Fruit fly (Drosophila melanogaster) whole organism: ENCODE results near the gene pyd.

Experiments
- CG8478 ChIP-seq: fragments of >200 bp; optimal IDR thresholded peaks from 2 replicates; lab custom pipeline; 2018; ENCODE audit warnings: inconsistent platforms
- Dll ChIP-seq: fragments of >200 bp; optimal IDR thresholded peaks from 2 replicates; lab custom pipeline; 2017
- EcR ChIP-seq, 2 experiments: fragments of >200 bp; optimal IDR thresholded peaks; 2 replicates each; lab custom pipeline; 2017; ENCODE audit warnings: missing biosample characterization in 2 of 2, missing genetic modification characterization in 2 of 2, missing genetic modification reagents in 2 of 2
- psq ChIP-seq: fragments of >200 bp; optimal IDR thresholded peaks from 2 replicates; lab custom pipeline; 2017
- usp ChIP-seq: fragments of >200 bp; optimal IDR thresholded peaks from 2 replicates; lab custom pipeline; 2017; ENCODE audit warnings: missing biosample characterization, missing genetic modification characterization, mixed read lengths

- no peak for TF ChIP-seq Dll
- TF ChIP-seq CG8478 (lab: Kevin White, UChicago) = no peak
- TF ChIP-seq EcR (GFP tag; optimal IDR thresholded peaks at IDR 0.05; lab: Kevin White, UChicago) = no peak
- TF ChIP-seq usp (GFP tag; lab: Kevin White, UChicago) = no peak
- no peak for TF ChIP-seq psq (lab: Kevin White, UChicago)
Measured at dm6 chr3R:8814029-8814647, 117.6 kb downstream of the pyd start.
